Worm (Caenorhabditis elegans): Measurements from ENCODE around the gene Y17G7B.17.

DNA sequence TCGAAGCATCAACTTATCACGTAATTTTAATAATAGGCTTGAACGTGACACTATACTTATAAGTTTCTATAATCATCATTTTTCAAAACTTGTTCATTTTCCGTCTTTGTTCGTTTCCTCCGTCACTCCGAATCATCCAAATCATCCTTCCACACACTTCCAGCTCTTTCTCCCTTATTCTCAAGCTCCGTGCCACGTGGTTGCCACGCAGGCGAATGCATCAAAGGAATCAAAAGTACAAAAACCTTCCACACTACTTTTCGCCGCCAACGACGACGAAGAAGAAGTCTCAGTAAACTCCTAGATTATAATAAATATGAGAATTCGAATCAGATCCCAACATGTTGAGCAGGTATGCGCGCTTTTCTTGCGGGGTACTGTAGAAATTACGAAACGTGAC lies 45.6 kb downstream of the Y17G7B.17 start:
- no peak for TF ChIP-seq tbx-2 (tag; optimal IDR thresholded peaks at IDR 0.05)
- TF ChIP-seq nhr-11 (tag; optimal IDR thresholded peaks at IDR 0.05): no peak
- no peak for TF ChIP-seq ceh-22 (tag; optimal IDR thresholded peaks at IDR 0.05)
- no peak for TF ChIP-seq elt-2 (tag; optimal IDR thresholded peaks at IDR 0.05)
- no peak for TF ChIP-seq eyg-1 (tag; optimal IDR thresholded peaks at IDR 0.05)
- no peak for TF ChIP-seq ama-1 (optimal IDR thresholded peaks at IDR 0.05)
